Worm (Caenorhabditis elegans) whole organism, L3 larva: Measurements from ENCODE around the gene C15H7.3.

Source experiments
- R02D3.7 ChIP-seq: fragments of 150-350 bp; optimal IDR thresholded peaks from 2 replicates; lab custom pipeline; 2014; ENCODE audit warnings: missing biosample characterization, missing genetic modification characterization
- ZK546.5 ChIP-seq: sonication (generic microtip); optimal IDR thresholded peaks from 2 replicates; lab custom pipeline; 2017; ENCODE audit warnings: missing biosample characterization, missing genetic modification characterization
- ama-1 ChIP-seq: fragments of 150-350 bp; optimal IDR thresholded peaks from 2 replicates; lab custom pipeline; 2018
- ceh-16 ChIP-seq: sonication (generic microtip); optimal IDR thresholded peaks from 2 replicates; lab custom pipeline; 2017; ENCODE audit warnings: missing biosample characterization, missing genetic modification characterization
- ceh-28 ChIP-seq: fragments of 150-350 bp; optimal IDR thresholded peaks from 2 replicates; lab custom pipeline; 2014; ENCODE audit warnings: missing biosample characterization, missing genetic modification reagents, missing genetic modification characterization
- ceh-82 ChIP-seq: fragments of 150-350 bp; optimal IDR thresholded peaks from 2 replicates; lab custom pipeline; 2014; ENCODE audit warnings: missing biosample characterization, missing genetic modification characterization
- egl-27 ChIP-seq: sonication (generic microtip); optimal IDR thresholded peaks from 4 replicates; lab custom pipeline; 2017; ENCODE audit warnings: missing biosample characterization, missing genetic modification reagents, missing genetic modification characterization
- elt-1 ChIP-seq: fragments of 150-350 bp; optimal IDR thresholded peaks from 2 replicates; lab custom pipeline; 2014; ENCODE audit warnings: missing biosample characterization, missing genetic modification characterization
- elt-2 ChIP-seq: sonication (generic microtip); optimal IDR thresholded peaks from 2 replicates; lab custom pipeline; 2016; ENCODE audit warnings: missing genetic modification reagents, mild to moderate bottlenecking, missing genetic modification characterization, missing compliant biosample characterization
- eor-1 ChIP-seq, 2 experiments: fragments of 150-350 bp; optimal IDR thresholded peaks; 2 replicates each; lab custom pipeline; 2014 to 2018; ENCODE audit warnings: missing biosample characterization in 2 of 2, missing genetic modification characterization in 2 of 2
- fkh-10 ChIP-seq: sonication (generic microtip); optimal IDR thresholded peaks from 2 replicates; lab custom pipeline; 2017; ENCODE audit warnings: missing biosample characterization, missing genetic modification reagents, missing genetic modification characterization
- fkh-2 ChIP-seq: fragments of 150-350 bp; optimal IDR thresholded peaks from 2 replicates; lab custom pipeline; 2014; ENCODE audit warnings: missing biosample characterization, missing genetic modification reagents, missing genetic modification characterization
- fos-1 ChIP-seq: fragments of 150-350 bp; optimal IDR thresholded peaks from 2 replicates; lab custom pipeline; 2014; ENCODE audit warnings: missing biosample characterization, missing genetic modification characterization
- hmg-11 ChIP-seq: sonication (generic microtip); optimal IDR thresholded peaks from 2 replicates; lab custom pipeline; 2016; ENCODE audit warnings: missing genetic modification characterization, missing compliant biosample characterization
- jun-1 ChIP-seq: fragments of 150-350 bp; optimal IDR thresholded peaks from 2 replicates; lab custom pipeline; 2014; ENCODE audit warnings: missing biosample characterization, missing genetic modification reagents, missing genetic modification characterization
- lin-15B ChIP-seq: fragments of 150-350 bp; optimal IDR thresholded peaks from 2 replicates; lab custom pipeline; 2014; ENCODE audit warnings: missing biosample characterization, missing genetic modification characterization
- lin-39 ChIP-seq: fragments of 150-350 bp; optimal IDR thresholded peaks from 2 replicates; lab custom pipeline; 2018; ENCODE audit warnings: missing biosample characterization, missing genetic modification reagents, missing genetic modification characterization
- lsy-12 ChIP-seq: sonication (generic microtip); optimal IDR thresholded peaks from 2 replicates; lab custom pipeline; 2016; ENCODE audit warnings: mild to moderate bottlenecking, missing genetic modification characterization, missing compliant biosample characterization
- mdl-1 ChIP-seq: fragments of 150-350 bp; optimal IDR thresholded peaks from 2 replicates; lab custom pipeline; 2014; ENCODE audit warnings: missing biosample characterization, missing genetic modification characterization
- mml-1 ChIP-seq: fragments of 150-350 bp; sonication (generic microtip); optimal IDR thresholded peaks from 3 replicates; lab custom pipeline; 2014; ENCODE audit warnings: missing biosample characterization, missing genetic modification characterization
- nfya-1 ChIP-seq: sonication (generic microtip); optimal IDR thresholded peaks from 2 replicates; lab custom pipeline; 2017; ENCODE audit warnings: missing genetic modification characterization, mild to moderate bottlenecking, missing compliant biosample characterization, antibody characterized with exemption, moderate library complexity; ENCODE audit not compliant: insufficient read depth
- nhr-11 ChIP-seq: fragments of 150-350 bp; optimal IDR thresholded peaks from 2 replicates; lab custom pipeline; 2014; ENCODE audit warnings: missing biosample characterization, missing genetic modification characterization
- nhr-23 ChIP-seq: fragments of 150-350 bp; optimal IDR thresholded peaks from 2 replicates; lab custom pipeline; 2014; ENCODE audit warnings: missing biosample characterization, missing genetic modification reagents, missing genetic modification characterization
- nhr-237 ChIP-seq: fragments of 150-350 bp; optimal IDR thresholded peaks from 2 replicates; lab custom pipeline; 2014; ENCODE audit warnings: missing biosample characterization, missing genetic modification characterization
- nhr-25 ChIP-seq: sonication (generic microtip); optimal IDR thresholded peaks from 2 replicates; lab custom pipeline; 2017; ENCODE audit warnings: missing biosample characterization, missing genetic modification characterization
- nhr-28 ChIP-seq: fragments of 150-350 bp; optimal IDR thresholded peaks from 2 replicates; lab custom pipeline; 2014; ENCODE audit warnings: missing biosample characterization, missing genetic modification characterization
- nhr-43 ChIP-seq: sonication (generic microtip); optimal IDR thresholded peaks from 2 replicates; lab custom pipeline; 2016; ENCODE audit warnings: mild to moderate bottlenecking, missing genetic modification characterization, missing compliant biosample characterization; ENCODE audit not compliant: poor library complexity, severe bottlenecking
- nhr-76 ChIP-seq: fragments of 150-350 bp; sonication (generic microtip); optimal IDR thresholded peaks from 5 replicates; lab custom pipeline; 2014; ENCODE audit warnings: missing biosample characterization, missing genetic modification characterization
- pha-4 ChIP-seq: fragments of 150-350 bp; optimal IDR thresholded peaks from 2 replicates; lab custom pipeline; 2014; ENCODE audit warnings: missing biosample characterization, missing genetic modification reagents, missing genetic modification characterization
- pqm-1 ChIP-seq: fragments of 150-350 bp; optimal IDR thresholded peaks from 2 replicates; lab custom pipeline; 2017; ENCODE audit warnings: missing biosample characterization, missing genetic modification characterization, inconsistent platforms
- sea-2 ChIP-seq: fragments of 150-350 bp; sonication (generic microtip); optimal IDR thresholded peaks from 4 replicates; lab custom pipeline; 2014; ENCODE audit warnings: missing biosample characterization, missing genetic modification reagents, missing genetic modification characterization
- skn-1 ChIP-seq: fragments of 150-350 bp; optimal IDR thresholded peaks from 2 replicates; lab custom pipeline; 2014; ENCODE audit warnings: missing biosample characterization, missing genetic modification characterization
- snpc-4 ChIP-seq: fragments of 150-350 bp; optimal IDR thresholded peaks from 2 replicates; lab custom pipeline; 2014; ENCODE audit warnings: missing biosample characterization, missing genetic modification characterization
- ztf-11 ChIP-seq: fragments of 150-350 bp; optimal IDR thresholded peaks from 2 replicates; lab custom pipeline; 2014; ENCODE audit warnings: missing biosample characterization, missing genetic modification characterization
- ztf-4 ChIP-seq: fragments of 150-350 bp; optimal IDR thresholded peaks from 2 replicates; lab custom pipeline; 2014; ENCODE audit warnings: missing biosample characterization, missing genetic modification characterization

C15H7.3 gene

ce11 chrIII:9617599-9618262 lies 34.0 kb downstream of the C15H7.3 start:
- TF ChIP-seq lin-39 (tag; lab: Kevin White, UChicago) = no peak
- no peak for TF ChIP-seq fkh-2 (tag; lab: Kevin White, UChicago)
- no peak for TF ChIP-seq ceh-16 (tag; lab: Kevin White, UChicago)
- TF ChIP-seq nhr-11 = no peak
- no peak for TF ChIP-seq ztf-11
- no peak for TF ChIP-seq ceh-28
- TF ChIP-seq nhr-237 (tag; lab: Kevin White, UChicago) = no peak
- no peak for TF ChIP-seq skn-1 (tag; lab: Kevin White, UChicago)
- TF ChIP-seq elt-2 (tag; lab: Kevin White, UChicago) = peak; percentile 1
- TF ChIP-seq nhr-28 = no peak
- TF ChIP-seq nhr-25 (tag; lab: Kevin White, UChicago) = peak; percentile 78
- TF ChIP-seq hmg-11 (tag; lab: Kevin White, UChicago) = peak; percentile 13
- TF ChIP-seq R02D3.7 = no peak
- no peak for TF ChIP-seq ztf-4 (tag; lab: Kevin White, UChicago)
- TF ChIP-seq sea-2 (GFP tag; lab: Kevin White, UChicago) = no peak
- peak; percentile 91 for TF ChIP-seq nfya-1
- TF ChIP-seq nhr-76 (tag; lab: Kevin White, UChicago) = no peak
- TF ChIP-seq, all 47 proteins: peak for 4

- TF ChIP-seq nhr-43 (tag; lab: Kevin White, UChicago) = no peak
- no peak for TF ChIP-seq elt-1 (tag; lab: Kevin White, UChicago)
These were observed 34.8 kb downstream of the C15H7.3 start for ce11 chrIII:9616933-9617332.

- no peak for TF ChIP-seq jun-1
- peak; percentile 45 for TF ChIP-seq nhr-23 (tag; lab: Kevin White, UChicago)
- peak; percentile 27 for TF ChIP-seq nhr-25 (tag; lab: Kevin White, UChicago)
- peak; percentile 66 for TF ChIP-seq nfya-1
- no peak for TF ChIP-seq ZK546.5 (tag; lab: Kevin White, UChicago)
- peak; percentile 12 for TF ChIP-seq elt-2 (tag; lab: Kevin White, UChicago)
- no peak for TF ChIP-seq ztf-11
- peak; percentile 39 for TF ChIP-seq lin-15B (tag; lab: Kevin White, UChicago)
- peak; percentile 4 for TF ChIP-seq snpc-4 (tag; lab: Kevin White, UChicago)
- TF ChIP-seq ceh-28 = peak; percentile 46
- peak; percentile 62 for TF ChIP-seq pha-4 (tag; lab: Kevin White, UChicago)
- TF ChIP-seq hmg-11 (tag; lab: Kevin White, UChicago) = peak; percentile 26
These were observed 35.3 kb downstream of the C15H7.3 start, which contains the start of gene hcp-3 for ce11 chrIII:9616426-9616825. TSS of gene hcp-3 (minus strand) at chrIII:9616470.

ce11 chrIII:9615114-9615513 lies 36.7 kb downstream of the C15H7.3 start:
- TF ChIP-seq egl-27 (tag; lab: Kevin White, UChicago) (no peak), mdl-1 (tag; lab: Kevin White, UChicago) (no peak), eor-1 (tag; optimal IDR thresholded peaks at IDR 0.05; lab: Kevin White, UChicago) (no peak), pha-4 (tag; lab: Kevin White, UChicago) (no peak), fos-1 (tag; lab: Kevin White, UChicago) (no peak), pqm-1 (tag; lab: Kevin White, UChicago) (no peak), ceh-82 (tag; lab: Kevin White, UChicago) (no peak)

ce11 chrIII:9614211-9614610 lies 37.6 kb downstream of the C15H7.3 start, which contains the start of the genes pri-1 and F58A4.6:
TSS of gene pri-1 (minus strand) at chrIII:9614281.
TSS of gene F58A4.6 (plus strand) at chrIII:9614482.
- TF ChIP-seq lin-15B (tag; lab: Kevin White, UChicago) (peak; percentile 48), ama-1 (lab: Kevin White, UChicago) (no peak), nhr-23 (tag; lab: Kevin White, UChicago) (peak; percentile 43), nfya-1 (peak; percentile 45), nhr-25 (tag; lab: Kevin White, UChicago) (peak; percentile 2)

ce11 chrIII:9612097-9612496 lies 39.7 kb downstream of the C15H7.3 start, which contains the start of gene bbs-4:
TSS of gene bbs-4 (minus strand) at chrIII:9612197.
- TF ChIP-seq pha-4 (tag; lab: Kevin White, UChicago) (no peak), nhr-25 (tag; lab: Kevin White, UChicago) (no peak), ceh-16 (tag; lab: Kevin White, UChicago) (no peak), jun-1 (no peak), fkh-10 (GFP tag; lab: Kevin White, UChicago) (no peak), mdl-1 (tag; lab: Kevin White, UChicago) (no peak), elt-1 (tag; lab: Kevin White, UChicago) (no peak), mml-1 (no peak), ZK546.5 (tag; lab: Kevin White, UChicago) (no peak), lsy-12 (tag; lab: Kevin White, UChicago) (no peak), nhr-11 (no peak), nhr-23 (tag; lab: Kevin White, UChicago) (no peak), ama-1 (lab: Kevin White, UChicago) (no peak), ceh-82 (tag; lab: Kevin White, UChicago) (no peak), nfya-1 (no peak)
- TF ChIP-seq, all 47 proteins: peak for 0
